Fruit fly (Drosophila melanogaster) whole organism, prepupa: ENCODE data around the gene Tet.
A peak's percentile ranks its signal among the peaks of the same experiment; 100 is the strongest.

Experiments used
- Blimp-1 ChIP-seq: fragments of 200-800 bp; sonication (Bioruptor generic); optimal IDR thresholded peaks from 3 replicates; lab custom pipeline; 2017; ENCODE audit warnings: missing biosample characterization, missing genetic modification characterization, mild to moderate bottlenecking, moderate library complexity, missing genetic modification reagents
- CG10631 ChIP-seq: fragments of 200-800 bp; sonication (Bioruptor generic); optimal IDR thresholded peaks from 2 replicates; lab custom pipeline; 2016; ENCODE audit warnings: missing biosample characterization, missing genetic modification characterization
- CG10669 ChIP-seq: fragments of 200-800 bp; sonication (Bioruptor generic); optimal IDR thresholded peaks from 3 replicates; lab custom pipeline; 2018; ENCODE audit warnings: missing biosample characterization, mild to moderate bottlenecking, missing genetic modification characterization, moderate library complexity
- CG11294 ChIP-seq: fragments of 200-800 bp; sonication (Bioruptor generic); IDR thresholded peaks from 2 replicates; pipeline ENCODE4 v1.3.6; 2022; ENCODE audit warnings: missing biosample characterization, missing genetic modification characterization
- CG11762 ChIP-seq: fragments of 200-800 bp; sonication (Bioruptor generic); optimal IDR thresholded peaks from 3 replicates; lab custom pipeline; 2016; ENCODE audit warnings: missing biosample characterization, missing genetic modification characterization; ENCODE audit not compliant: insufficient read depth
- CG11902 ChIP-seq: fragments of 200-800 bp; sonication (Bioruptor generic); optimal IDR thresholded peaks from 3 replicates; lab custom pipeline; 2016; ENCODE audit warnings: missing biosample characterization, missing genetic modification characterization
- CG15336 ChIP-seq: fragments of 200-800 bp; sonication (Bioruptor generic); IDR thresholded peaks from 2 replicates; pipeline ENCODE4 v1.3.6; 2022; ENCODE audit warnings: missing biosample characterization, missing genetic modification characterization
- CG1621 ChIP-seq: fragments of 200-800 bp; sonication (Bioruptor generic); optimal IDR thresholded peaks from 3 replicates; lab custom pipeline; 2018; ENCODE audit warnings: missing biosample characterization, mild to moderate bottlenecking, missing genetic modification characterization
- CG31627 ChIP-seq: fragments of 200-800 bp; sonication (Bioruptor generic); optimal IDR thresholded peaks from 3 replicates; lab custom pipeline; 2016; ENCODE audit warnings: missing biosample characterization, missing genetic modification characterization
- CG34406 ChIP-seq: fragments of 200-800 bp; sonication (Bioruptor generic); optimal IDR thresholded peaks from 3 replicates; lab custom pipeline; 2016; ENCODE audit warnings: missing biosample characterization, missing genetic modification characterization
- CG3919 ChIP-seq: fragments of 200-800 bp; sonication (Bioruptor generic); optimal IDR thresholded peaks from 3 replicates; lab custom pipeline; 2016; ENCODE audit warnings: missing biosample characterization, missing genetic modification characterization
- CG4318 ChIP-seq: fragments of 200-800 bp; sonication (Bioruptor generic); optimal IDR thresholded peaks from 3 replicates; lab custom pipeline; 2017; ENCODE audit warnings: missing biosample characterization, mild to moderate bottlenecking, missing genetic modification characterization
- CG6163 ChIP-seq: fragments of 200-800 bp; sonication (Bioruptor generic); IDR thresholded peaks from 3 replicates; pipeline ENCODE4 v1.3.6; 2022; ENCODE audit warnings: missing biosample characterization, missing genetic modification characterization
- CG6276 ChIP-seq: fragments of 200-800 bp; sonication (Bioruptor generic); optimal IDR thresholded peaks from 2 replicates; lab custom pipeline; 2017; ENCODE audit warnings: missing biosample characterization, mild to moderate bottlenecking, missing genetic modification characterization
- CG6792 ChIP-seq: fragments of 200-800 bp; sonication (Bioruptor generic); optimal IDR thresholded peaks from 3 replicates; lab custom pipeline; 2016; ENCODE audit warnings: missing biosample characterization, missing genetic modification characterization
- CG6808 ChIP-seq: fragments of 200-800 bp; sonication (Bioruptor generic); optimal IDR thresholded peaks from 3 replicates; lab custom pipeline; 2017; ENCODE audit warnings: missing biosample characterization, missing genetic modification characterization, mild to moderate bottlenecking, moderate library complexity, missing genetic modification reagents
- CG7368 ChIP-seq: fragments of 200-800 bp; sonication (Bioruptor generic); optimal IDR thresholded peaks from 3 replicates; lab custom pipeline; 2016; ENCODE audit warnings: missing biosample characterization, missing genetic modification characterization
- CG8119 ChIP-seq: fragments of 200-800 bp; sonication (Bioruptor generic); IDR thresholded peaks from 3 replicates; pipeline ENCODE4 v1.3.6; 2022; ENCODE audit warnings: missing biosample characterization, missing genetic modification characterization
- CG8319 ChIP-seq: fragments of 200-800 bp; sonication (Bioruptor generic); optimal IDR thresholded peaks from 3 replicates; lab custom pipeline; 2016; ENCODE audit warnings: missing biosample characterization, missing genetic modification characterization
- CG8632 ChIP-seq: fragments of 200-800 bp; sonication (Bioruptor generic); optimal IDR thresholded peaks from 3 replicates; lab custom pipeline; 2016; ENCODE audit warnings: missing biosample characterization, missing genetic modification characterization
- CG9139 ChIP-seq: fragments of 200-800 bp; sonication (Bioruptor generic); optimal IDR thresholded peaks from 3 replicates; lab custom pipeline; 2017; ENCODE audit warnings: missing biosample characterization, mild to moderate bottlenecking, missing genetic modification characterization
- Eip75B ChIP-seq: fragments of 200-800 bp; sonication (Bioruptor generic); optimal IDR thresholded peaks from 3 replicates; lab custom pipeline; 2016; ENCODE audit warnings: missing biosample characterization, missing genetic modification characterization
- Eip78C ChIP-seq: fragments of 200-800 bp; sonication (Bioruptor generic); peaks from one replicate; lab custom pipeline; 2016; ENCODE audit warnings: missing biosample characterization, missing genetic modification characterization
- Ets96B ChIP-seq: fragments of 200-800 bp; optimal IDR thresholded peaks from 2 replicates; lab custom pipeline; 2019; ENCODE audit warnings: missing biosample characterization, mild to moderate bottlenecking, missing genetic modification characterization, moderate library complexity
- Hr38 ChIP-seq: sonication (Bioruptor generic); optimal IDR thresholded peaks from 2 replicates; lab custom pipeline; 2016; ENCODE audit warnings: missing biosample characterization, missing genetic modification characterization
- Hr39 ChIP-seq: fragments of 200-800 bp; sonication (Bioruptor generic); optimal IDR thresholded peaks from 2 replicates; lab custom pipeline; 2016; ENCODE audit warnings: missing biosample characterization, missing genetic modification characterization
- Lpt ChIP-seq: fragments of 200-800 bp; sonication (Bioruptor generic); optimal IDR thresholded peaks from 3 replicates; lab custom pipeline; 2016; ENCODE audit warnings: missing biosample characterization, missing genetic modification characterization
- OdsH ChIP-seq: fragments of 200-800 bp; sonication (Bioruptor generic); optimal IDR thresholded peaks from 3 replicates; lab custom pipeline; 2016; ENCODE audit warnings: missing biosample characterization, missing genetic modification characterization
- Sox102F ChIP-seq: fragments of 200-800 bp; sonication (Bioruptor generic); optimal IDR thresholded peaks from 2 replicates; lab custom pipeline; 2016; ENCODE audit warnings: missing biosample characterization, mild to moderate bottlenecking, missing genetic modification characterization
- Sox14 ChIP-seq: fragments of 200-800 bp; sonication (Bioruptor generic); optimal IDR thresholded peaks from 3 replicates; lab custom pipeline; 2016; ENCODE audit warnings: missing biosample characterization, missing genetic modification characterization
- achi ChIP-seq: fragments of 200-800 bp; sonication (Bioruptor generic); optimal IDR thresholded peaks from 3 replicates; lab custom pipeline; 2016; ENCODE audit warnings: missing biosample characterization, missing genetic modification characterization
- acj6 ChIP-seq: fragments of 200-800 bp; sonication (Bioruptor generic); optimal IDR thresholded peaks from 3 replicates; lab custom pipeline; 2016; ENCODE audit warnings: missing biosample characterization, missing genetic modification characterization
- cyc ChIP-seq: fragments of 200-800 bp; sonication (Bioruptor generic); optimal IDR thresholded peaks from 3 replicates; lab custom pipeline; 2016; ENCODE audit warnings: missing biosample characterization, missing genetic modification characterization
- dac ChIP-seq: fragments of 200-800 bp; sonication (Bioruptor generic); optimal IDR thresholded peaks from 2 replicates; lab custom pipeline; 2017; ENCODE audit warnings: missing biosample characterization, mild to moderate bottlenecking, missing genetic modification characterization
- dsx ChIP-seq: fragments of 200-800 bp; optimal IDR thresholded peaks from 3 replicates; lab custom pipeline; 2019; ENCODE audit warnings: missing biosample characterization, mild to moderate bottlenecking, missing genetic modification characterization, moderate library complexity; ENCODE audit not compliant: poor library complexity, severe bottlenecking
- eg ChIP-seq: fragments of 200-800 bp; sonication (Bioruptor generic); IDR thresholded peaks from 3 replicates; pipeline ENCODE4 v1.3.6; 2022; ENCODE audit warnings: missing biosample characterization, missing genetic modification characterization
- fd59A ChIP-seq: fragments of 200-800 bp; sonication (Bioruptor generic); optimal IDR thresholded peaks from 2 replicates; lab custom pipeline; 2017; ENCODE audit warnings: missing biosample characterization, mild to moderate bottlenecking, missing genetic modification characterization, missing genetic modification reagents
- fd85E ChIP-seq: fragments of 200-800 bp; sonication (Bioruptor generic); optimal IDR thresholded peaks from 3 replicates; lab custom pipeline; 2016; ENCODE audit warnings: missing biosample characterization, missing genetic modification characterization
- fkh ChIP-seq: fragments of 200-800 bp; sonication (Bioruptor generic); optimal IDR thresholded peaks from 3 replicates; lab custom pipeline; 2017; ENCODE audit warnings: missing biosample characterization, mild to moderate bottlenecking, missing genetic modification characterization, moderate library complexity
- lz ChIP-seq: fragments of 200-800 bp; sonication (Bioruptor generic); optimal IDR thresholded peaks from 3 replicates; lab custom pipeline; 2016; ENCODE audit warnings: missing biosample characterization, missing genetic modification characterization
- pdm3 ChIP-seq: fragments of 200-800 bp; sonication (Bioruptor generic); optimal IDR thresholded peaks from 3 replicates; lab custom pipeline; 2016; ENCODE audit warnings: missing biosample characterization, missing genetic modification characterization
- salr ChIP-seq, 2 experiments: fragments of 200-800 bp; sonication (Bioruptor generic); optimal IDR thresholded peaks; 3 replicates each; lab custom pipeline; 2016 to 2018; ENCODE audit warnings: missing biosample characterization in 2 of 2, missing genetic modification characterization in 2 of 2, mild to moderate bottlenecking in 1 of 2
- spab ChIP-seq: fragments of 200-800 bp; sonication (Bioruptor generic); optimal IDR thresholded peaks from 2 replicates; lab custom pipeline; 2017; ENCODE audit warnings: missing biosample characterization, mild to moderate bottlenecking, missing genetic modification characterization, missing genetic modification reagents
- svp ChIP-seq: fragments of 200-800 bp; sonication (Bioruptor generic); peaks from one replicate; lab custom pipeline; 2016; ENCODE audit warnings: missing biosample characterization, missing genetic modification characterization
- topi ChIP-seq: fragments of 200-800 bp; sonication (Bioruptor generic); optimal IDR thresholded peaks from 3 replicates; lab custom pipeline; 2016; ENCODE audit warnings: missing biosample characterization, missing genetic modification characterization

Tet gene

DNA sequence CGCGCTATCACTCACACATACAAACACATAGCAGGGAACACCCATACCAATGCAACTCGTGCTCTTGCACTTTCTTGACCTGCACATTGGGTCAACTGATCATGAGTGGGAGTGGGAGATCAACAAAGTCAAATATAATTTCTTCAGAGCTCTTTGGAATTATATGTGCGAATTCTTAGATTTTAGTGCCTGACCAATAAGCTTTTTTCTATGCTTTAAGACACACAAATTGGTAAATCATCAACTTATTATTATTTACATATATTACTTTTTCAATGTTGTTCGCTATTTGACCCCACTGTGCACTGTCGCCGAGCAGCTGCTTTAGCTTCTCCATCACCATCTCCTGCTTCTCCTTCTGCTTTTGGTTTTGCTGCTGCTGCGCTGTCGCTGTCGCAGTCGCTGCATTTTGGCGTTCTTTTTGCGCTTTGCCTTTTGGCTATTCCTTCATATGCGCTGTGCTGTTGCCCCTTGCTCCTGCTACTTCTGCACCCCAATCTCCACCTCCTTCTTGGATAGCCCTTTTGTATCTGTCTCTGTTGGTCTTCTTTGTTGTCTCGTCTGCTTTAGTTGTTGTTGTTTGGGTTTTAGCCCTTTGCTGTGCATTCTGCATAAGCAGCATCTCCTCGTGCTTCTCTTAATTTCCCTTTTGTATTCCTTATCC is 54.8 kb downstream of the Tet start (continued):
- TF ChIP-seq Ets96B (tag; lab: Kevin White, UChicago) (peak; percentile 99), CG6163 (GFP tag; lab: Robert Waterston, UW) (peak; percentile 94), fd59A (peak; percentile 99), Eip78C (peak; percentile 100), CG11902 (peak; percentile 97), topi (peak; percentile 99), eg (peak; percentile 92), achi (GFP tag; lab: Kevin White, UChicago) (peak; percentile 99), CG8119 (GFP tag; lab: Robert Waterston, UW) (peak; percentile 98), Eip75B (peak; percentile 98), cyc (GFP tag; lab: Kevin White, UChicago) (peak; percentile 96), Hr39 (GFP tag; lab: Kevin White, UChicago) (peak; percentile 98), CG10631 (peak; percentile 99), salr (GFP tag; optimal IDR thresholded peaks at IDR 0.05; lab: Kevin White, UChicago) (peak; percentile 98 to 100), CG11762 (GFP tag; lab: Kevin White, UChicago) (peak; percentile 98), CG11294 (GFP tag; lab: Robert Waterston, UW) (peak; percentile 91)

dm6 chr3L:2823520-2823970 is 55.4 kb downstream of the Tet start:
- TF ChIP-seq dsx (peak; percentile 98), CG15336 (GFP tag; lab: Robert Waterston, UW) (no peak), fkh (GFP tag; lab: Kevin White, UChicago) (peak; percentile 77)

dm6 chr3L:2822955-2823354 is 56.0 kb downstream of the Tet start:
- TF ChIP-seq CG9139 (GFP tag; lab: Kevin White, UChicago) (peak; percentile 75), CG6276 (GFP tag; lab: Kevin White, UChicago) (peak; percentile 86), Sox102F (GFP tag; lab: Kevin White, UChicago) (peak; percentile 76), Hr38 (GFP tag; lab: Kevin White, UChicago) (no peak), svp (GFP tag; lab: Kevin White, UChicago) (peak; percentile 81), CG34406 (GFP tag; lab: Kevin White, UChicago) (peak; percentile 85), CG11762 (GFP tag; lab: Kevin White, UChicago) (peak; percentile 88), achi (GFP tag; lab: Kevin White, UChicago) (peak; percentile 93), Eip78C (peak; percentile 97), dsx (peak; percentile 89), CG6163 (GFP tag; lab: Robert Waterston, UW) (peak; percentile 98), CG6808 (GFP tag; lab: Kevin White, UChicago) (peak; percentile 90), eg (peak; percentile 96), cyc (GFP tag; lab: Kevin White, UChicago) (peak; percentile 86), pdm3 (GFP tag; lab: Kevin White, UChicago) (peak; percentile 93), CG31627 (GFP tag; lab: Kevin White, UChicago) (peak; percentile 82), fkh (GFP tag; lab: Kevin White, UChicago) (no peak), CG6792 (GFP tag; lab: Kevin White, UChicago) (peak; percentile 91), CG8632 (GFP tag; lab: Kevin White, UChicago) (peak; percentile 82), fd85E (peak; percentile 80), Lpt (GFP tag; lab: Kevin White, UChicago) (peak; percentile 85), CG10669 (GFP tag; lab: Kevin White, UChicago) (peak; percentile 96), CG3919 (GFP tag; lab: Kevin White, UChicago) (peak; percentile 95), CG1621 (tag; lab: Kevin White, UChicago) (peak; percentile 96), salr (GFP tag; optimal IDR thresholded peaks at IDR 0.05; lab: Kevin White, UChicago) (peak; percentile 93 to 96), CG8119 (GFP tag; lab: Robert Waterston, UW) (peak; percentile 95), fd59A (peak; percentile 96), CG15336 (GFP tag; lab: Robert Waterston, UW) (peak; percentile 93), Sox14 (peak; percentile 95), CG8319 (GFP tag; lab: Kevin White, UChicago) (peak; percentile 84), CG4318 (GFP tag; lab: Kevin White, UChicago) (peak; percentile 92), Blimp-1 (GFP tag; lab: Kevin White, UChicago) (no peak), CG7368 (GFP tag; lab: Kevin White, UChicago) (peak; percentile 85), spab (GFP tag; lab: Kevin White, UChicago) (peak; percentile 93), OdsH (GFP tag; lab: Kevin White, UChicago) (peak; percentile 92), dac (GFP tag; lab: Kevin White, UChicago) (peak; percentile 89), acj6 (peak; percentile 93), lz (GFP tag; lab: Kevin White, UChicago) (peak; percentile 87)
